Worm (Caenorhabditis elegans): ENCODE measurements around the gene dyf-18.

ce11 chrIV:11801078-11801477 is at the start of gene dyf-18:
- TF ChIP-seq snpc-4 (tag; optimal IDR thresholded peaks at IDR 0.05) (no peak), ces-1 (GFP tag; optimal IDR thresholded peaks at IDR 0.05) (no peak), blmp-1 (tag; optimal IDR thresholded peaks at IDR 0.05) (no peak), nhr-237 (tag; optimal IDR thresholded peaks at IDR 0.05) (no peak), pha-4 (tag; optimal IDR thresholded peaks at IDR 0.05) (no peak)

All from whole organism, mixed stage, embryonic.